Worm (Caenorhabditis elegans): ENCODE results near the gene him-14.
A peak's percentile ranks its signal among the peaks of the same experiment; 100 is the strongest.

ce11 chrII:7050021-7050722 is 19.6 kb downstream of the him-14 start, which contains the start of the genes tcer-1 and ZK1127.5:
- TF ChIP-seq him-1 (tag; optimal IDR thresholded peaks at IDR 0.05) = no peak
- peak; percentile 74 for TF ChIP-seq W03F9.2 (tag; optimal IDR thresholded peaks at IDR 0.05)
- TF ChIP-seq dao-5 (tag; optimal IDR thresholded peaks at IDR 0.05) = no peak
